Worm (Caenorhabditis elegans): ENCODE measurements around the gene F21D5.5.

The F21D5.5 gene

ce11 chrIV:8728122-8728521 is 11.1 kb downstream of the F21D5.5 start, which contains the start of gene otub-3 (continued):
- TF ChIP-seq hmg-1.2 (GFP tag; IDR thresholded peaks at IDR 0.05): no peak
- no peak for TF ChIP-seq die-1 (tag; optimal IDR thresholded peaks at IDR 0.05)
- TF ChIP-seq Y95B8A.8 (GFP tag; IDR thresholded peaks at IDR 0.05): no peak
- TF ChIP-seq K11D2.4 (GFP tag; IDR thresholded peaks at IDR 0.05): no peak
- no peak for TF ChIP-seq bed-1 (GFP tag; IDR thresholded peaks at IDR 0.05)
- no peak for TF ChIP-seq hsf-1 (GFP tag; IDR thresholded peaks at IDR 0.05)
- no peak for TF ChIP-seq nhr-179 (tag; optimal IDR thresholded peaks at IDR 0.05)
- TF ChIP-seq egl-18 (GFP tag; IDR thresholded peaks at IDR 0.05): no peak
- no peak for TF ChIP-seq Y53G8AR.9 (GFP tag; conservative IDR thresholded peaks at IDR 0.05)

DNA sequence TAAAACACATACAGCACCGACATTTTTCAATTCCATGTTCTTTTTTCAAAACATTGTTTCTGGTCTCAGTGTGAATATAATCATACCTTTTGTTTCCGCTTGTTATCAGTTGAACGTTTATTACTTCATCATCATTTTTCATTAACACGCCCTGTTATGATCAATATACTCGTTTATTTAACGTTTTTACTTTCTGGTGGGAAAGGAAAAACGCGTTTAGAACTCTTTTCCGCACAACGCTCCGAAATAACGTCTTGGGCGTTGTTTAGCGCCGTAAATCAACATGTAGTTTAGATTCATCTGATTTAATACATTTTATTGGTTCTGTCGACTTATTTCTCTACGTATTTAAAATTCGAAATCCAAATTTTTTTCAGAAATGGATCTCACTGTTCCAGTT is 13.8 kb downstream of the F21D5.5 start, which contains the start of gene pgm-3:
pgm-3 (plus strand) TSS at position 378 of the 400 bp plus-strand sequence.
- TF ChIP-seq hlh-12 (tag; optimal IDR thresholded peaks at IDR 0.05) (no peak), attf-3 (GFP tag; conservative IDR thresholded peaks at IDR 0.05) (peak; percentile 75)

ce11 chrIV:8724907-8725306 is 14.3 kb downstream of the F21D5.5 start:
- no peak for TF ChIP-seq tbx-9 (tag; optimal IDR thresholded peaks at IDR 0.05; ENCODE audit: borderline replicate concordance)
- TF ChIP-seq F57A8.1 (GFP tag; optimal IDR thresholded peaks at IDR 0.05): no peak
- no peak for TF ChIP-seq pbrm-1 (GFP tag; IDR thresholded peaks at IDR 0.05)
- TF ChIP-seq him-1 (tag; optimal IDR thresholded peaks at IDR 0.05): no peak
- peak; percentile 82 for TF ChIP-seq madf-8 (GFP tag; conservative IDR thresholded peaks at IDR 0.05)
- TF ChIP-seq mel-28 (tag; optimal IDR thresholded peaks at IDR 0.05; ENCODE audit: borderline replicate concordance): no peak
- TF ChIP-seq Y53G8AR.9 (GFP tag; conservative IDR thresholded peaks at IDR 0.05): no peak
- no peak for TF ChIP-seq somi-1 (GFP tag; optimal IDR thresholded peaks at IDR 0.05)
- TF ChIP-seq snpc-1.3 (tag; optimal IDR thresholded peaks at IDR 0.05; ENCODE audit: insufficient read depth): no peak
- no peak for TF ChIP-seq C06A6.2 (GFP tag; conservative IDR thresholded peaks at IDR 0.05)
- no peak for TF ChIP-seq F23B12.7 (tag; optimal IDR thresholded peaks at IDR 0.05; ENCODE audit: insufficient read depth)
- no peak for TF ChIP-seq B0261.1 (tag; optimal IDR thresholded peaks at IDR 0.05)
- TF ChIP-seq B0035.1 (tag; optimal IDR thresholded peaks at IDR 0.05): no peak
- no peak for TF ChIP-seq hlh-12 (tag; optimal IDR thresholded peaks at IDR 0.05)
- no peak for TF ChIP-seq lin-40 (tag; optimal IDR thresholded peaks at IDR 0.05)
- peak; percentile 44 for TF ChIP-seq efl-1 (GFP tag; optimal IDR thresholded peaks at IDR 0.05)
- peak; percentile 78 for TF ChIP-seq lsl-1 (GFP tag; optimal IDR thresholded peaks at IDR 0.05)
- TF ChIP-seq ceh-100 (GFP tag; IDR thresholded peaks at IDR 0.05): no peak
- no peak for TF ChIP-seq T26A5.8 (tag; optimal IDR thresholded peaks at IDR 0.05)
- no peak for TF ChIP-seq hlh-26 (GFP tag; conservative IDR thresholded peaks at IDR 0.05)
- TF ChIP-seq madf-3 (GFP tag; IDR thresholded peaks at IDR 0.05): no peak
- TF ChIP-seq let-607 (tag; optimal IDR thresholded peaks at IDR 0.05): no peak
- TF ChIP-seq bed-1 (GFP tag; IDR thresholded peaks at IDR 0.05): no peak
- peak; percentile 59 for TF ChIP-seq xnd-1 (tag; optimal IDR thresholded peaks at IDR 0.05)
- TF ChIP-seq F33H1.4 (GFP tag; IDR thresholded peaks at IDR 0.05): peak; percentile 83
- no peak for TF ChIP-seq ccch-3 (GFP tag; optimal IDR thresholded peaks at IDR 0.05)
- no peak for TF ChIP-seq nhr-27 (tag; optimal IDR thresholded peaks at IDR 0.05)
- no peak for TF ChIP-seq B0019.2 (GFP tag; conservative IDR thresholded peaks at IDR 0.05)
- TF ChIP-seq dpl-1 (GFP tag; optimal IDR thresholded peaks at IDR 0.05): peak; percentile 22
- no peak for TF ChIP-seq ztf-25 (GFP tag; IDR thresholded peaks at IDR 0.05)
- TF ChIP-seq atf-7 (tag; optimal IDR thresholded peaks at IDR 0.05): no peak
- TF ChIP-seq madf-6 (GFP tag; IDR thresholded peaks at IDR 0.05): peak; percentile 87
- no peak for TF ChIP-seq ceh-91 (GFP tag; IDR thresholded peaks at IDR 0.05)
- TF ChIP-seq C17E4.6 (GFP tag; IDR thresholded peaks at IDR 0.05): no peak
- 0 out of 2 replicates have a peak, but pooled peaks have one; percentile 35 for TF ChIP-seq D2030.7 (GFP tag; IDR thresholded peaks at IDR 0.05)
- TF ChIP-seq nfya-1 (tag; optimal IDR thresholded peaks at IDR 0.05; ENCODE audit: borderline replicate concordance, insufficient read depth): no peak
- no peak for TF ChIP-seq ceh-40 (GFP tag; IDR thresholded peaks at IDR 0.05)

All from whole organism, young adult.